Worm (Caenorhabditis elegans) whole organism, L4 larva: ENCODE data around the gene C38H2.2.
A peak's percentile ranks its signal among the peaks of the same experiment; 100 is the strongest.

ENCODE experiments used
- F44E2.7 ChIP-seq: fragments of 200-800 bp; sonication (Bioruptor generic); IDR thresholded peaks from 2 replicates; pipeline ENCODE4 v2.1.2; 2022; ENCODE audit warnings: missing genetic modification characterization, missing compliant biosample characterization
- R02D3.7 ChIP-seq: fragments of 150-350 bp; sonication (generic microtip); optimal IDR thresholded peaks from 3 replicates; lab custom pipeline; 2014; ENCODE audit warnings: missing biosample characterization, missing genetic modification characterization
- Y105C5A.15 ChIP-seq: fragments of 200-800 bp; sonication (Bioruptor generic); IDR thresholded peaks from 2 replicates; pipeline ENCODE4 v1.3.6; 2022; ENCODE audit warnings: missing genetic modification characterization, missing compliant biosample characterization
- Y5F2A.4 ChIP-seq: fragments of 200-800 bp; sonication (Bioruptor generic); optimal IDR thresholded peaks from 2 replicates; lab custom pipeline; 2018; ENCODE audit warnings: mild to moderate bottlenecking, missing genetic modification characterization, missing compliant biosample characterization
- Y75B8A.6 ChIP-seq: fragments of 200-800 bp; sonication (Bioruptor generic); IDR thresholded peaks from 2 replicates; pipeline ENCODE4 v1.3.6; 2022; ENCODE audit warnings: missing genetic modification reagents, missing genetic modification characterization, missing compliant biosample characterization
- aha-1 ChIP-seq: fragments of 150-350 bp; peaks from one replicate; lab custom pipeline; 2014; ENCODE audit warnings: missing biosample characterization, missing genetic modification characterization
- aly-2 ChIP-seq: sonication (generic microtip); optimal IDR thresholded peaks from 2 replicates; lab custom pipeline; 2018; ENCODE audit warnings: missing biosample characterization, missing genetic modification characterization
- arid-1 ChIP-seq: fragments of 200-800 bp; sonication (Bioruptor generic); conservative IDR thresholded peaks from 2 replicates; pipeline ENCODE4 v1.3.6; 2022; ENCODE audit warnings: missing genetic modification reagents, missing genetic modification characterization, missing compliant biosample characterization
- attf-4 ChIP-seq: sonication (generic microtip); optimal IDR thresholded peaks from 3 replicates; lab custom pipeline; 2017; ENCODE audit warnings: missing biosample characterization, missing genetic modification characterization
- ceh-28 ChIP-seq: fragments of 150-350 bp; optimal IDR thresholded peaks from 2 replicates; lab custom pipeline; 2014; ENCODE audit warnings: missing biosample characterization, missing genetic modification reagents, missing genetic modification characterization
- ctbp-1 ChIP-seq: fragments of 200-800 bp; sonication (Bioruptor generic); IDR thresholded peaks from 2 replicates; pipeline ENCODE4 v1.3.6; 2022; ENCODE audit warnings: missing genetic modification reagents, missing genetic modification characterization, missing compliant biosample characterization
- daf-12 ChIP-seq: fragments of 150-350 bp; optimal IDR thresholded peaks from 2 replicates; lab custom pipeline; 2014; ENCODE audit warnings: missing biosample characterization, missing genetic modification reagents, missing genetic modification characterization
- daf-19 ChIP-seq: fragments of 200-800 bp; sonication (Bioruptor generic); conservative IDR thresholded peaks from 2 replicates; pipeline ENCODE4 v1.3.6; 2022; ENCODE audit warnings: missing genetic modification characterization, missing compliant biosample characterization
- dmd-6 ChIP-seq: fragments of 200-800 bp; sonication (Bioruptor generic); IDR thresholded peaks from 2 replicates; pipeline ENCODE4 v1.3.6; 2022; ENCODE audit warnings: missing genetic modification reagents, missing genetic modification characterization, missing compliant biosample characterization
- duxl-1 ChIP-seq: sonication (generic microtip); optimal IDR thresholded peaks from 2 replicates; lab custom pipeline; 2016; ENCODE audit warnings: mild to moderate bottlenecking, missing genetic modification characterization, moderate library complexity, missing compliant biosample characterization; ENCODE audit not compliant: poor library complexity
- dve-1 ChIP-seq: sonication (generic microtip); optimal IDR thresholded peaks from 2 replicates; lab custom pipeline; 2017; ENCODE audit warnings: antibody characterized with exemption, mild to moderate bottlenecking, missing genetic modification characterization, missing compliant biosample characterization; ENCODE audit not compliant: insufficient read depth
- hlh-30 ChIP-seq: sonication (generic microtip); optimal IDR thresholded peaks from 2 replicates; lab custom pipeline; 2017; ENCODE audit warnings: antibody characterized with exemption, mild to moderate bottlenecking, missing genetic modification characterization, missing compliant biosample characterization; ENCODE audit not compliant: insufficient read depth
- hmg-1.1 ChIP-seq: fragments of 200-800 bp; sonication (Bioruptor generic); IDR thresholded peaks from 2 replicates; pipeline ENCODE4 v1.3.6; 2022; ENCODE audit warnings: missing genetic modification reagents, missing genetic modification characterization, missing compliant biosample characterization
- jun-1 ChIP-seq: fragments of 150-350 bp; optimal IDR thresholded peaks from 2 replicates; lab custom pipeline; 2014; ENCODE audit warnings: missing biosample characterization, missing genetic modification reagents, missing genetic modification characterization
- lin-29 ChIP-seq: fragments of 200-800 bp; sonication (Bioruptor generic); IDR thresholded peaks from 2 replicates; pipeline ENCODE4 v1.3.6; 2022; ENCODE audit warnings: missing genetic modification reagents, missing genetic modification characterization, missing compliant biosample characterization
- mdl-1 ChIP-seq, 2 experiments: fragments of 150-350 bp in 1 of 2; sonication (generic microtip) in 1 of 2; optimal IDR thresholded peaks; 2 replicates each; lab custom pipeline; 2014 to 2017; ENCODE audit warnings: missing biosample characterization in 2 of 2, missing genetic modification characterization in 2 of 2
- mes-2 ChIP-seq: sonication (generic microtip); optimal IDR thresholded peaks from 2 replicates; lab custom pipeline; 2016; ENCODE audit warnings: missing genotype, mild to moderate bottlenecking, missing genetic modification characterization, missing compliant biosample characterization; ENCODE audit not compliant: poor library complexity, severe bottlenecking
- mxl-2 ChIP-seq: fragments of 200-800 bp; sonication (Bioruptor generic); conservative IDR thresholded peaks from 2 replicates; pipeline ENCODE4 v1.3.6; 2022; ENCODE audit warnings: missing genetic modification reagents, missing genetic modification characterization, missing compliant biosample characterization
- nhr-102 ChIP-seq: sonication (generic microtip); optimal IDR thresholded peaks from 2 replicates; lab custom pipeline; 2016; ENCODE audit warnings: mild to moderate bottlenecking, missing genetic modification characterization, moderate library complexity, missing compliant biosample characterization
- nhr-237 ChIP-seq: sonication (generic microtip); optimal IDR thresholded peaks from 2 replicates; lab custom pipeline; 2017; ENCODE audit warnings: missing biosample characterization, missing genetic modification characterization
- nhr-25 ChIP-seq: sonication (generic microtip); optimal IDR thresholded peaks from 2 replicates; lab custom pipeline; 2017; ENCODE audit warnings: missing genetic modification characterization, mild to moderate bottlenecking, missing compliant biosample characterization, antibody characterized with exemption, moderate library complexity, borderline replicate concordance; ENCODE audit not compliant: insufficient read depth
- nhr-28 ChIP-seq: fragments of 150-350 bp; optimal IDR thresholded peaks from 2 replicates; lab custom pipeline; 2014; ENCODE audit warnings: missing biosample characterization, missing genetic modification characterization
- nhr-42 ChIP-seq: fragments of 200-800 bp; sonication (Bioruptor generic); IDR thresholded peaks from 2 replicates; pipeline ENCODE4 v1.3.6; 2022; ENCODE audit warnings: missing genetic modification characterization, missing compliant biosample characterization
- php-3 ChIP-seq: fragments of 200-800 bp; sonication (Bioruptor generic); IDR thresholded peaks from 2 replicates; pipeline ENCODE4 v1.3.6; 2022; ENCODE audit warnings: missing genetic modification reagents, missing genetic modification characterization, missing compliant biosample characterization
- rbr-2 ChIP-seq: sonication (generic microtip); optimal IDR thresholded peaks from 2 replicates; lab custom pipeline; 2016; ENCODE audit warnings: missing genotype, missing genetic modification characterization, missing compliant biosample characterization
- set-16 ChIP-seq: fragments of 200-800 bp; sonication (Bioruptor generic); IDR thresholded peaks from 2 replicates; pipeline ENCODE4 v1.3.6; 2022; ENCODE audit warnings: missing genetic modification reagents, missing genetic modification characterization, missing compliant biosample characterization
- snpc-1.2 ChIP-seq: fragments of 200-800 bp; sonication (Bioruptor generic); IDR thresholded peaks from 2 replicates; pipeline ENCODE4 v1.3.6; 2022; ENCODE audit warnings: missing genetic modification reagents, missing genetic modification characterization, missing compliant biosample characterization
- tag-97 ChIP-seq: fragments of 200-800 bp; sonication (Bioruptor generic); IDR thresholded peaks from 2 replicates; pipeline ENCODE4 v1.3.6; 2022; ENCODE audit warnings: missing genetic modification characterization, missing compliant biosample characterization
- unc-39 ChIP-seq: sonication (generic microtip); optimal IDR thresholded peaks from 2 replicates; lab custom pipeline; 2017; ENCODE audit warnings: missing biosample characterization, missing genetic modification characterization
- unc-62 ChIP-seq, 3 experiments: fragments of 150-350 bp in 1 of 3; sonication (generic microtip); optimal IDR thresholded peaks in 2 of 3; peaks in 1 of 3; 1 replicate in 1 of 3; 2 replicates in 2 of 3; lab custom pipeline; 2014 to 2017; ENCODE audit warnings: missing biosample characterization in 3 of 3, missing genetic modification characterization in 3 of 3, missing genetic modification reagents in 3 of 3, missing genotype in 1 of 3
- zfp-3 ChIP-seq: fragments of 200-800 bp; sonication (Bioruptor generic); conservative IDR thresholded peaks from 2 replicates; pipeline ENCODE4 v1.3.6; 2022; ENCODE audit warnings: missing genetic modification reagents, missing genetic modification characterization, missing compliant biosample characterization

The C38H2.2 gene

DNA sequence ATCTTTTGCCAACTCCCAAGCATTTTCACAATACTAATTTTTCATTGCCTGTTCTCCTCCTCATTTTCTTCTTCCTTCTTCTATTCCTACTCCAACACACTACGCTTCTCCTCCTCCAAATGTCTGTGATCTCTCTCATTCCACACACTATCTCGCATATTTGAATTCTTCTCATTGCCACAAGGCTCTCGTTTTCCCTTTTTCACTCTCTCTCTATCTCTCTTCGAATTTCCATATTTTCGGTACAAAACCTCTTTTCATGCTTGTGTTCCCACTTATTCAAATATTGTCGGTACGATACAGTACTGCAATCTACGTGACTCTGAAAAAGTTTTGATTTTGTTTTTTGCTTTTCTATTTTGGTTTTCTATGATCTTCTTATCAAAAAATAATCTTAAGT, 933 bp upstream of the C38H2.2 start (continued):
- no peak for TF ChIP-seq ceh-28 (tag; lab: Kevin White, UChicago)
- TF ChIP-seq mxl-2 (GFP tag; lab: Robert Waterston, UW), result no peak
- no peak for TF ChIP-seq Y105C5A.15 (GFP tag; lab: Robert Waterston, UW)
- TF ChIP-seq duxl-1 (tag; lab: Kevin White, UChicago), result no peak
- TF ChIP-seq nhr-42, result no peak
- TF ChIP-seq mes-2 (tag; lab: Kevin White, UChicago), result peak; percentile 17
- no peak for TF ChIP-seq R02D3.7 (tag; lab: Kevin White, UChicago)
- no peak for TF ChIP-seq rbr-2 (tag; lab: Kevin White, UChicago)
- no peak for TF ChIP-seq daf-19 (GFP tag; lab: Robert Waterston, UW)
- TF ChIP-seq Y75B8A.6 (GFP tag; lab: Robert Waterston, UW), result no peak
- TF ChIP-seq attf-4 (tag; lab: Kevin White, UChicago), result no peak
- no peak for TF ChIP-seq tag-97
- no peak for TF ChIP-seq mdl-1 (tag; optimal IDR thresholded peaks at IDR 0.05; lab: Kevin White, UChicago)
- no peak for TF ChIP-seq nhr-237 (tag; lab: Kevin White, UChicago)
- no peak for TF ChIP-seq zfp-3 (GFP tag; lab: Robert Waterston, UW)
- peak; percentile 8 for TF ChIP-seq hlh-30 (tag; lab: Kevin White, UChicago)
- no peak for TF ChIP-seq unc-39 (tag; lab: Kevin White, UChicago)
- TF ChIP-seq hmg-1.1 (GFP tag; lab: Robert Waterston, UW), result peak; percentile 37; the same call in 1 of the 2 replicates
- no peak for TF ChIP-seq nhr-25 (tag; lab: Kevin White, UChicago)
- no peak for TF ChIP-seq php-3 (GFP tag; lab: Robert Waterston, UW)
- TF ChIP-seq dve-1 (tag; lab: Kevin White, UChicago), result peak; percentile 14

DNA sequence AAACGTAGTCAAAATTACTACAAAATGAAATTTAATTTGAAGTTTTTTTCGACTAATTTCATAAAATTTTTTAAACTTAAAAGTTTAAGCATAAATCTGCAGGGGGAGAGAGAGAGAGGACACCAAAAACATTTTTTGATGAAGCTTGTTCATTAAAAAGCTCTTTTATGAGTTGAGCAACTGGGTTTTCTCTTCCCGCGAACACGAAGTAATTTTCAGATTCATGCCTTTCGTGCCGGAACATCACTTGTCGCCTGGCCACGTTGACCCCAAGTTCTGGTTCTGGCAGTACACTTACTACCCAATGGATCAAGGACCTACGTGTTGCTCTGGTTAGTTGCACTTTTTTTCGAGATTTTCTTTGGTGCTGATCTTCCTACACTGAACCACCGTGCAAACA, 2.2 kb downstream of the C38H2.2 start:
- no peak for TF ChIP-seq F44E2.7 (GFP tag; lab: Robert Waterston, UW)
- TF ChIP-seq aha-1 (tag; lab: Kevin White, UChicago), result peak; percentile 91
- no peak for TF ChIP-seq Y5F2A.4
- no peak for TF ChIP-seq lin-29 (GFP tag; lab: Robert Waterston, UW)

DNA sequence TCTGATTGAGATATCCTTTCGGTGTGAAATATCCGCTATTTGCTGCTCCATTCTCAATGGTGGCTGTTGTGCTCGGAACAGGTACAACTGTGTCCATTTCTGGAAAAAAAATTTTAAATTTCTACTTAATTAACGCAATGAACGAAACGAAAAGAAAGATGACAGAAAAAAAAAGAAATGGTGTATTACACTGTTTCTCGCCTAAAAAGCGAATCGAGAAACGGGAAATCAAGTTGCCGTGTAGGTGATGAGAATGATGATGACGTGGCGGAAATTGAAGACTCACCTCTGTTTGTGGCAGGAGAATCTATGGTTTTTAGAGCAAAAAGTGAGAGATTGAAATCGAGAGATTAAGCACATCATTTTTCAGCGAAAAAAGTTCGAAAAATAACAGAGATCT, 4.9 kb downstream of the C38H2.2 start, which contains the start of gene C38H2.3:
C38H2.3 (minus strand) TSS at position 101 of the 400 bp plus-strand sequence.
- no peak for TF ChIP-seq arid-1
- TF ChIP-seq aly-2 (tag; lab: Kevin White, UChicago), result no peak
- TF ChIP-seq dmd-6, result no peak
- no peak for TF ChIP-seq unc-39 (tag; lab: Kevin White, UChicago)
- no peak for TF ChIP-seq set-16 (GFP tag; lab: Robert Waterston, UW)
- TF ChIP-seq nhr-102 (tag; lab: Kevin White, UChicago), result no peak
- TF ChIP-seq snpc-1.2 (GFP tag; lab: Robert Waterston, UW), result no peak
- TF ChIP-seq nhr-28 (tag; lab: Kevin White, UChicago), result no peak
- TF ChIP-seq unc-62 (GFP tag; optimal IDR thresholded peaks at IDR 0.05 in 1 of 2; lab: Kevin White, UChicago), result no peak
- TF ChIP-seq unc-62 (tag; optimal IDR thresholded peaks at IDR 0.05; lab: Kevin White, UChicago), result no peak
- no peak for TF ChIP-seq daf-12 (tag; lab: Kevin White, UChicago)
- no peak for TF ChIP-seq ctbp-1 (GFP tag; lab: Robert Waterston, UW)
- no peak for TF ChIP-seq jun-1 (tag; lab: Kevin White, UChicago)
